Worm (Caenorhabditis elegans) whole organism, L2 larva: ENCODE data around the gene fbxa-210.

Experiments
- alr-1 ChIP-seq: fragments of 150-350 bp; optimal IDR thresholded peaks from 2 replicates; lab custom pipeline; 2014; ENCODE audit warnings: missing biosample characterization, missing genetic modification characterization
- egl-27 ChIP-seq: sonication (generic microtip); optimal IDR thresholded peaks from 3 replicates; lab custom pipeline; 2017; ENCODE audit warnings: missing biosample characterization, missing genetic modification reagents, missing genetic modification characterization
- elt-3 ChIP-seq: sonication (generic microtip); optimal IDR thresholded peaks from 2 replicates; lab custom pipeline; 2017; ENCODE audit warnings: missing biosample characterization, missing genetic modification characterization
- mbf-1 ChIP-seq: sonication (generic microtip); optimal IDR thresholded peaks from 2 replicates; lab custom pipeline; 2017; ENCODE audit warnings: missing biosample characterization, missing genetic modification characterization
- mdl-1 ChIP-seq, 2 experiments: fragments of 150-350 bp in 1 of 2; sonication (generic microtip) in 1 of 2; optimal IDR thresholded peaks; 2 replicates each; lab custom pipeline; 2017; ENCODE audit warnings: missing biosample characterization in 2 of 2, missing genetic modification characterization in 2 of 2
- peb-1 ChIP-seq: fragments of 150-350 bp; optimal IDR thresholded peaks from 2 replicates; lab custom pipeline; 2014; ENCODE audit warnings: missing biosample characterization, missing genetic modification characterization
- unc-39 ChIP-seq: fragments of 150-350 bp; optimal IDR thresholded peaks from 2 replicates; lab custom pipeline; 2014; ENCODE audit warnings: missing biosample characterization, missing genetic modification characterization
- ztf-11 ChIP-seq: sonication (generic microtip); optimal IDR thresholded peaks from 2 replicates; lab custom pipeline; 2017; ENCODE audit warnings: missing biosample characterization, missing genetic modification characterization
- ztf-4 ChIP-seq: fragments of 150-350 bp; optimal IDR thresholded peaks from 2 replicates; lab custom pipeline; 2014; ENCODE audit warnings: missing biosample characterization, missing genetic modification characterization

- TF ChIP-seq ztf-4 (no peak), mdl-1 (tag; optimal IDR thresholded peaks at IDR 0.05; lab: Kevin White, UChicago) (no peak), ztf-11 (tag; lab: Kevin White, UChicago) (no peak), peb-1 (no peak), unc-39 (no peak), alr-1 (no peak), egl-27 (tag; lab: Kevin White, UChicago) (no peak), mbf-1 (tag; lab: Kevin White, UChicago) (no peak), elt-3 (no peak)
Observed at ce11 chrV:18161228-18161627, 36.1 kb downstream of the fbxa-210 start, which contains the start of gene C14A6.13.
